Fruit fly (Drosophila melanogaster) whole organism, prepupa: ENCODE measurements around the gene SF2.

Source experiments
- CG11294 ChIP-seq: fragments of 200-800 bp; sonication (Bioruptor generic); IDR thresholded peaks from 2 replicates; pipeline ENCODE4 v1.3.6; 2022; ENCODE audit warnings: missing biosample characterization, missing genetic modification characterization
- CG11902 ChIP-seq: fragments of 200-800 bp; sonication (Bioruptor generic); optimal IDR thresholded peaks from 3 replicates; lab custom pipeline; 2016; ENCODE audit warnings: missing biosample characterization, missing genetic modification characterization
- CG16779 ChIP-seq: fragments of 200-800 bp; sonication (Bioruptor generic); optimal IDR thresholded peaks from 3 replicates; lab custom pipeline; 2017; ENCODE audit warnings: missing biosample characterization, mild to moderate bottlenecking, missing genetic modification characterization
- CG4318 ChIP-seq: fragments of 200-800 bp; sonication (Bioruptor generic); optimal IDR thresholded peaks from 3 replicates; lab custom pipeline; 2017; ENCODE audit warnings: missing biosample characterization, mild to moderate bottlenecking, missing genetic modification characterization
- Ets96B ChIP-seq: fragments of 200-800 bp; optimal IDR thresholded peaks from 2 replicates; lab custom pipeline; 2019; ENCODE audit warnings: missing biosample characterization, mild to moderate bottlenecking, missing genetic modification characterization, moderate library complexity
- Gug ChIP-seq: fragments of 200-800 bp; sonication (Bioruptor generic); IDR thresholded peaks from 2 replicates; pipeline ENCODE4 v1.3.6; 2022; ENCODE audit warnings: missing biosample characterization, missing genetic modification characterization
- Hr39 ChIP-seq: fragments of 200-800 bp; sonication (Bioruptor generic); optimal IDR thresholded peaks from 2 replicates; lab custom pipeline; 2016; ENCODE audit warnings: missing biosample characterization, missing genetic modification characterization
- Sox102F ChIP-seq: fragments of 200-800 bp; sonication (Bioruptor generic); optimal IDR thresholded peaks from 2 replicates; lab custom pipeline; 2016; ENCODE audit warnings: missing biosample characterization, mild to moderate bottlenecking, missing genetic modification characterization
- cyc ChIP-seq: fragments of 200-800 bp; sonication (Bioruptor generic); optimal IDR thresholded peaks from 3 replicates; lab custom pipeline; 2016; ENCODE audit warnings: missing biosample characterization, missing genetic modification characterization
- dsx ChIP-seq: fragments of 200-800 bp; optimal IDR thresholded peaks from 3 replicates; lab custom pipeline; 2019; ENCODE audit warnings: missing biosample characterization, mild to moderate bottlenecking, missing genetic modification characterization, moderate library complexity; ENCODE audit not compliant: poor library complexity, severe bottlenecking
- fkh ChIP-seq: fragments of 200-800 bp; sonication (Bioruptor generic); optimal IDR thresholded peaks from 3 replicates; lab custom pipeline; 2017; ENCODE audit warnings: missing biosample characterization, mild to moderate bottlenecking, missing genetic modification characterization, moderate library complexity
- ss ChIP-seq, 2 experiments: fragments of 200-800 bp; sonication (Bioruptor generic); optimal IDR thresholded peaks; 2 replicates in 1 of 2; 3 replicates in 1 of 2; lab custom pipeline; 2017 to 2018; ENCODE audit warnings: mild to moderate bottlenecking in 2 of 2, missing biosample characterization in 2 of 2, missing genetic modification characterization in 2 of 2, moderate library complexity in 1 of 2

DNA sequence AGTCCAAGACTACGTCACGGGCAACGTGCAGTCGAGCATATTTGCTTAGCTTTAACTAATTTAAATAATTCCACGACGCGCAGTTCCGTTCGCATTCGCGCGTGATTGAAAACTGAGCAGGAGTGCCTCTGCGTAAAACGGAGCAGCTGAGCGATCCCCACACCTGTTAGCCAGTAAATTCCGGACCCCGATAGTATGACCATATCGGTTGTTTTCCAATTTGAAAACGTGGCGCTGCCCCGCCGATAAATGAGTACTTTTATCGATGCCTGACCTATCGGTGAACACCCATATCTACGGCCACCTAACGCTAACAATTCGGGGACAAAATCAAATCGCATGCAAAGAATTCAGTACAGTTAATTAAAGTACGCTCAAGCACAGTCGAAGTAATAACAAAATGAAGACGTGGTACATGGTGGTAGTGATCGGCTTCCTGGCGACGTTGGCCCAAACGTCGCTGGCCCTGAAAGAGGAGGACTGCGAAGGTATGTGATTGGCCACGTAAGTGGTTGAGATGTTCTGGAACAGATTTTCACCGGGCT lies 7.4 kb upstream of the SF2 start, which contains the start of the genes CG14879 and Manf:
- no peak for TF ChIP-seq CG11902 (GFP tag; lab: Kevin White, UChicago)
- no peak for TF ChIP-seq dsx
- no peak for TF ChIP-seq CG16779
- no peak for TF ChIP-seq Ets96B
- no peak for TF ChIP-seq Gug (GFP tag; lab: Robert Waterston, UW)
- TF ChIP-seq CG11294 (GFP tag; lab: Robert Waterston, UW), result no peak
- TF ChIP-seq CG4318 (GFP tag; lab: Kevin White, UChicago), result no peak
- TF ChIP-seq cyc, result no peak
- TF ChIP-seq Hr39, result no peak
- TF ChIP-seq fkh (GFP tag; lab: Kevin White, UChicago), result peak; percentile 63
- no peak for TF ChIP-seq Sox102F (GFP tag; lab: Kevin White, UChicago)
- TF ChIP-seq ss (GFP tag; optimal IDR thresholded peaks at IDR 0.05; lab: Kevin White, UChicago), result no peak
